Worm (Caenorhabditis elegans): Measurements from ENCODE around the gene Y48A6B.8.

Gene Y48A6B.8

DNA sequence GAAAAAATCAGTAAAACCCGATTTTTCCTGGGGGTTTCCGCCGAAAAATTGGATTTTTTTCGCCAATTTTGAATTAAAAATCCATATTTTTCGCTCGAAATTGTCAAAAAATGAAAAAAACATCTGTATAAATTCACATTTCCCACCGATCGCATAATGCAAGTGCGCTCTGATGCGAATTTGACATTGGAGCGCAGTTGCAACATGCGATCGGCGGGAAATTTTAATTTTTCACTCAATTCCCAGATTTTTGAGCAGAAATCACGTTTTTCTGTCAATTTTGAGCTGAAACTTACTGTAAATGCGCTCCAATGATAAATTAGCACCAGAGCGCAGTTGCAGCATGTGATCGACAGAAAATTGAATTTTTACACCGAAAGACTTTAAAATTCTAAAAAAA is 35.3 kb upstream of the Y48A6B.8 start:
- TF ChIP-seq egl-27 (tag; optimal IDR thresholded peaks at IDR 0.05) (no peak), R02D3.7 (tag; optimal IDR thresholded peaks at IDR 0.05) (no peak), ceh-82 (tag; optimal IDR thresholded peaks at IDR 0.05) (no peak), nhr-21 (tag; optimal IDR thresholded peaks at IDR 0.05) (no peak), unc-39 (tag; optimal IDR thresholded peaks at IDR 0.05) (no peak)

DNA sequence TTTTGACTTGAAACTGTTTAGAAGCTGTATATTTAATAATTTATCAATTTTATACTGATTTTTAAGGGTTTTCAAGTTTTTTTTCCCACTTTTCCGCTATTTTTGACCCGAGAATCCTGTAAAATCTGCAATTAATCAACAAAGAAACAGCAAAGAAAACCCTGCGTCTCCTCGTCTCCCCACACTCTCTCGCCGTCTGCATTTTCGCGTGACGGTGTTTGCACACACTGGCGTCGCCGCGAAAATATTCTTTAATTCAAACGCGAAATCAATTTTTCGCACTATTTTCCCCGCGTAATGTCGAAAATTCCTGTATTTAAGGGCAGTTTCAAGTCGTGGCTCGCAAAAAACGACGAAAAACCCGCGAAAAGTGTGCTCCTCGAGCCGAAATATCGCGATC is 34.0 kb upstream of the Y48A6B.8 start, which contains the start of gene rsa-2:
rsa-2 (plus strand) TSS at position 221 of the 400 bp plus-strand sequence.
- TF ChIP-seq unc-55 (GFP tag; optimal IDR thresholded peaks at IDR 0.05), result peak; percentile 67
- TF ChIP-seq gmeb-1 (tag; optimal IDR thresholded peaks at IDR 0.05), result peak; percentile 92
- no peak for TF ChIP-seq mab-5 (tag; optimal IDR thresholded peaks at IDR 0.05)
- TF ChIP-seq unc-39 (tag; optimal IDR thresholded peaks at IDR 0.05), result no peak
- TF ChIP-seq lin-11 (tag; optimal IDR thresholded peaks at IDR 0.05), result peak; percentile 26
- peak; percentile 64 for TF ChIP-seq sma-9 (GFP tag; optimal IDR thresholded peaks at IDR 0.05)
- no peak for TF ChIP-seq sma-9 (tag; optimal IDR thresholded peaks at IDR 0.05)
- no peak for TF ChIP-seq sem-4 (tag; optimal IDR thresholded peaks at IDR 0.05)
- no peak for TF ChIP-seq ztf-4 (tag; optimal IDR thresholded peaks at IDR 0.05)
- TF ChIP-seq C34F6.9 (tag; optimal IDR thresholded peaks at IDR 0.05), result peak; percentile 54
- peak; percentile 18 for TF ChIP-seq lin-13 (GFP tag; optimal IDR thresholded peaks at IDR 0.05)
- no peak for TF ChIP-seq nhr-12 (tag; optimal IDR thresholded peaks at IDR 0.05)
- TF ChIP-seq dmd-4 (tag; optimal IDR thresholded peaks at IDR 0.05), result no peak
- peak; percentile 26 for TF ChIP-seq Y55F3AM.14 (GFP tag; optimal IDR thresholded peaks at IDR 0.05)
- TF ChIP-seq F13H6.1 (tag; optimal IDR thresholded peaks at IDR 0.05), result peak; percentile 44
- TF ChIP-seq sma-3 (GFP tag; optimal IDR thresholded peaks at IDR 0.05), result peak; percentile 23
- no peak for TF ChIP-seq fos-1 (tag; optimal IDR thresholded peaks at IDR 0.05)
- TF ChIP-seq crh-2 (tag; optimal IDR thresholded peaks at IDR 0.05), result peak; percentile 20
- TF ChIP-seq nhr-129 (tag; optimal IDR thresholded peaks at IDR 0.05), result peak; percentile 24
- TF ChIP-seq lsy-2 (tag; optimal IDR thresholded peaks at IDR 0.05), result peak; percentile 42 to 65

DNA sequence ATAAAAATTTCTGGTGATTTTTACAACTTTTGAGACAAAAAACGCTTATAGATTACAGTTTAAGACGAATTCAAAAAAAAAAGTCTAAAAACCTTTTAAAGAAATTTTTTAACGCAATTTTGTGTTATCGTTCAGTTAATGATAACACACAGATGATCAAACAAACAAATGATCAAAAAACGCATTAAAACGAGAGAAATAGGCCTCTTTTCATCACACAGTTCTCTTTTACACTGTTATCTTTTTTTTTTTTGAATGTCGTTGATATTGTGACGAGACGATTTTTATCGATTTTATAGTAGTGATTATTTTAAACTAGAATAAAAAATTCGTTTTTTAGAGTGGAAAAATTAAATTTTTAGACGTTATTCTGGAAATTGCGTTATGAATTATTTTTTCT is 30.5 kb upstream of the Y48A6B.8 start:
- TF ChIP-seq nhr-11 (tag; optimal IDR thresholded peaks at IDR 0.05), result no peak
- TF ChIP-seq sma-9 (GFP tag; optimal IDR thresholded peaks at IDR 0.05), result peak; percentile 46
- no peak for TF ChIP-seq sma-9 (tag; optimal IDR thresholded peaks at IDR 0.05)
- peak; percentile 10 for TF ChIP-seq blmp-1 (tag; optimal IDR thresholded peaks at IDR 0.05; ENCODE audit: insufficient read depth)
- TF ChIP-seq nhr-25 (tag; optimal IDR thresholded peaks at IDR 0.05), result peak; percentile 3
- TF ChIP-seq alr-1 (tag; optimal IDR thresholded peaks at IDR 0.05), result no peak
- no peak for TF ChIP-seq mbf-1 (tag; optimal IDR thresholded peaks at IDR 0.05)
- TF ChIP-seq fos-1 (tag; optimal IDR thresholded peaks at IDR 0.05), result peak; percentile 86
- peak; percentile 51 for TF ChIP-seq crh-2 (tag; optimal IDR thresholded peaks at IDR 0.05)

DNA sequence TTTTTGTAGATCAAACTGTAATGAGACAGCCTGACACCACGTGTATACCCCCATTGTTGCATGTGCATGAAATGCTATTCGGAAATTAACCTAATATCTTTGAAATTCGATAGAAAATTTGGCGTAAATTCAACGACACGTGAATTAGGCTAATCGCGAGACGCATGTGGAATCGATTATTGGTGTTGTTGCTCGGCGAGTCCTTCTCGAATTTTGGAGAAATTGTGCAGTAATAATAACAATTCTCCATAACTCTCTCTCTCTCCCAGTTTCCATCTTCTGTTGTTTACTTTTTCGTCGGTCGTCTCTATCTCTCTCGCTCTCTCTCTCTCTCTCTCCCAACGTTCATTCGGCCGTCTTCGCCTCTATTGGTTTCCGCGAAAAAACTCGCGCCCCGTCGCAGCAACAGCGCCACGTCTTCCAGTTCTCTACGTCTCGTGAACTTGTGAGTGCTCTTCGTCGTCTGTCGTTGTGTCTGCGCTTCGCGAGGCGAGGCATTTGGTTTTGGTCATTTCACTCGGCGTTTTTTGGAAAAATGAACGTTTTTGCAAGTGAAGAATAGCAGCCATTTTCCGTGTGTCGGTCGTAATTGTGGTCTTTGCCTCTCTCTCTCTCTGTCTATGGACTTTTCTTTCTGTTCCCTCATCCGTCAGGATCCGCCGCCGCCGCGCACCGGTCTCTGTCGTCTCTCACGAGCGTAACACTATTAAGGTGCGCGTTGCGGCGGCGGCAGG is 25.5 kb upstream of the Y48A6B.8 start:
- TF ChIP-seq fos-1 (tag; optimal IDR thresholded peaks at IDR 0.05) (peak; percentile 80), ztf-11 (tag; optimal IDR thresholded peaks at IDR 0.05) (no peak), egl-27 (tag; optimal IDR thresholded peaks at IDR 0.05) (no peak), nhr-25 (tag; optimal IDR thresholded peaks at IDR 0.05) (peak; percentile 77), zag-1 (tag; optimal IDR thresholded peaks at IDR 0.05) (peak; percentile 34), ztf-4 (tag; optimal IDR thresholded peaks at IDR 0.05) (peak; percentile 2), dmd-4 (tag; optimal IDR thresholded peaks at IDR 0.05) (no peak), snpc-4 (tag; optimal IDR thresholded peaks at IDR 0.05) (peak; percentile 41), ceh-82 (tag; optimal IDR thresholded peaks at IDR 0.05) (no peak), nhr-77 (tag; optimal IDR thresholded peaks at IDR 0.05) (no peak), crh-2 (tag; optimal IDR thresholded peaks at IDR 0.05) (peak; percentile 94), mab-5 (tag; optimal IDR thresholded peaks at IDR 0.05) (no peak), blmp-1 (tag; optimal IDR thresholded peaks at IDR 0.05; ENCODE audit: insufficient read depth) (peak; percentile 7), sma-9 (GFP tag; optimal IDR thresholded peaks at IDR 0.05) (peak; percentile 9), sma-9 (tag; optimal IDR thresholded peaks at IDR 0.05) (no peak), sma-3 (GFP tag; optimal IDR thresholded peaks at IDR 0.05) (peak; percentile 53), ama-1 (optimal IDR thresholded peaks at IDR 0.05) (no peak), nhr-23 (tag; optimal IDR thresholded peaks at IDR 0.05) (no peak), lin-13 (GFP tag; optimal IDR thresholded peaks at IDR 0.05) (peak; percentile 60), nhr-129 (tag; optimal IDR thresholded peaks at IDR 0.05) (peak; percentile 67), ZK546.5 (tag; optimal IDR thresholded peaks at IDR 0.05) (no peak), nhr-10 (tag; optimal IDR thresholded peaks at IDR 0.05) (no peak), C34F6.9 (tag; optimal IDR thresholded peaks at IDR 0.05) (peak; percentile 55), sem-4 (tag; optimal IDR thresholded peaks at IDR 0.05) (peak; percentile 49), gmeb-1 (tag; optimal IDR thresholded peaks at IDR 0.05) (peak; percentile 44), unc-39 (tag; optimal IDR thresholded peaks at IDR 0.05) (no peak), ceh-16 (tag; optimal IDR thresholded peaks at IDR 0.05) (no peak), elt-1 (tag; optimal IDR thresholded peaks at IDR 0.05) (no peak), mdl-1 (tag; optimal IDR thresholded peaks at IDR 0.05) (peak; percentile 7 to 43), alr-1 (tag; optimal IDR thresholded peaks at IDR 0.05) (no peak), skn-1 (tag; optimal IDR thresholded peaks at IDR 0.05) (no peak), Y55F3AM.14 (GFP tag; optimal IDR thresholded peaks at IDR 0.05) (peak; percentile 60), nhr-21 (tag; optimal IDR thresholded peaks at IDR 0.05) (peak; percentile 69), F13H6.1 (tag; optimal IDR thresholded peaks at IDR 0.05) (peak; percentile 88), lin-11 (tag; optimal IDR thresholded peaks at IDR 0.05) (no peak), unc-55 (GFP tag; optimal IDR thresholded peaks at IDR 0.05) (peak; percentile 64), lsy-2 (tag; optimal IDR thresholded peaks at IDR 0.05) (peak; percentile 38 to 71)

Data from whole organism, L2 larva.